Fruit fly (Drosophila melanogaster): ENCODE results near the gene CG42324.

The CG42324 gene

DNA sequence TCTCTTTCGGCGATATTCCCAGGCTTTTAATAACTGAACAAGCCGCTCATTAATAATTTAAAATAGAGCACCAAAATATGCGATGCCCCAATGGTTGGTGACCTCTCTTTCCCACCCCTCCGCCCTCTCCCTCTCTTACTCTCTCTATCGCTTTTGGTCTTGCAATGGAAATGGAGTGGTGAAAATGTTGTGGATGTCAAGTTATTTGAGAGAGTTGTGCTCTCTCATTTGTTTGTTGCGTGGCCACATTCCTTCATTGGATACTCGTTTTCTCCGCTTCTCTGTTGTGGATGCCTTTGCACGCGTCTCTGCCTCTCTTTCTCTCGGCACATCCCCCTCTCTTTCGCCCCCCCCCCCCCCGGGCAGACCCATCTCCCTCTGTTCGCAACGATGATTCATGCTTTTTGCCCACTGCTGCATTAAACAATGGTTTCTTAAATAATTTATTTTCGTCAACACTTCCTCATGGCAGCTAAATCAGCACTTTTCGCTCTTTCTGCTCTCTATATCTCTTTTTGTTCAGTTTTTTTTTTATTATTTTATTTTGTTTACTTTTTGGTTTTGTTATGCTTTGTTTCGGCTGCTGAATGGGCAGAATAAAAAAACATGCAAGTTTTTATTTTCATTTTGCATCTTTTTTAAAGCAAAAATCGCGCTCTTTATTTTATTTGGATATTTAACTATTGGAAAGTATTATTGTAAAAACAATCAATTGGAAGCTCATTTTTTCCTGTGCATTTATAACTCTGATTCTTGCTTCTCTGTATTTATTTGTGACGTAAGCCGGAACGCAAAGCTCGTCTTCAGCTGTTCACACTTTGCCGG, 70.5 kb downstream of the CG42324 start (continued):
- peak; percentile 62 for TF ChIP-seq CG3919 (GFP tag; optimal IDR thresholded peaks at IDR 0.05)
- peak; percentile 6 for TF ChIP-seq fd59A (GFP tag; optimal IDR thresholded peaks at IDR 0.05)
- peak; percentile 75 for TF ChIP-seq Met (GFP tag; optimal IDR thresholded peaks at IDR 0.05)
- TF ChIP-seq CG16779 (tag; optimal IDR thresholded peaks at IDR 0.05): no peak
- TF ChIP-seq spab (GFP tag; optimal IDR thresholded peaks at IDR 0.05): peak; percentile 22
- TF ChIP-seq vri (GFP tag; optimal IDR thresholded peaks at IDR 0.05): no peak
- peak; percentile 51 for TF ChIP-seq Ets96B (tag; optimal IDR thresholded peaks at IDR 0.05)
- peak; percentile 73 for TF ChIP-seq esn (GFP tag; optimal IDR thresholded peaks at IDR 0.05)
- peak; percentile 65 for TF ChIP-seq lz (GFP tag; optimal IDR thresholded peaks at IDR 0.05)
- peak; percentile 69 for TF ChIP-seq CG34406 (GFP tag; optimal IDR thresholded peaks at IDR 0.05)
- TF ChIP-seq CG6792 (GFP tag; optimal IDR thresholded peaks at IDR 0.05): peak; percentile 42
- TF ChIP-seq CG6854 (GFP tag; optimal IDR thresholded peaks at IDR 0.05): peak; percentile 3
- peak; percentile 70 for TF ChIP-seq CG8119 (GFP tag; IDR thresholded peaks at IDR 0.05)
- TF ChIP-seq fkh (GFP tag; optimal IDR thresholded peaks at IDR 0.05): peak; percentile 24
- TF ChIP-seq CG8319 (GFP tag; optimal IDR thresholded peaks at IDR 0.05): peak; percentile 18
- peak; percentile 55 for TF ChIP-seq CG6808 (GFP tag; optimal IDR thresholded peaks at IDR 0.05)
- peak; percentile 72 for TF ChIP-seq Hr4 (GFP tag; optimal IDR thresholded peaks at IDR 0.05)
- TF ChIP-seq CG15336 (GFP tag; IDR thresholded peaks at IDR 0.05): peak; percentile 54; the same call in 1 of the 2 replicates
- TF ChIP-seq Lpt (GFP tag; optimal IDR thresholded peaks at IDR 0.05): no peak
- TF ChIP-seq CG32006 (GFP tag; optimal IDR thresholded peaks at IDR 0.05): peak; percentile 86

DNA sequence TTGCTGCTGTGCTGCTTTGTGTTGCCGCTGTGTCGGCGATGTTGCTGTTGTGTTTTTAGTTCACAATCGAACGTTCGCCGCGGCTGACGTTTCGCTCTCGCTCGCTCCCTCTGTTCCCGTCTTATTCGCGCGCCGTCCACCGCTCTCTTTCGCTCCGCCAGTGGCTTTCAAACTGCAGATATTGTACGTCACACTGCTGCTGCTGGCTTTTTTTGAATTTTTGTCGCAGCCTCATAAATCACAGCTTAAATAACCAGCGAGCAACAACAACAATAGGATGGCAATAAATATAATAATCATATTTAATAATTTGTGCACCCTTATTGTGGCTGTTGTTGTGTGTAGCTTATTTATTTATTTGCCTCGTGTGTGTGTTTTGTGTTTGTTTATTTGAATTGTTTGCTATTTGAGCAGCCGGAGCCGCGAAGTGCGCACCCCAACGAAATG, 71.3 kb downstream of the CG42324 start:
- TF ChIP-seq ss (GFP tag; optimal IDR thresholded peaks at IDR 0.05) (peak in 1 of 2 experiments; percentile 33), Eip75B (GFP tag; optimal IDR thresholded peaks at IDR 0.05) (no peak), OdsH (GFP tag; optimal IDR thresholded peaks at IDR 0.05) (no peak), CG6163 (GFP tag; IDR thresholded peaks at IDR 0.05) (peak; percentile 20; the same call in 1 of the 3 replicates), fd85E (GFP tag; optimal IDR thresholded peaks at IDR 0.05) (no peak), CG9139 (GFP tag; optimal IDR thresholded peaks at IDR 0.05) (peak; percentile 15), spab (GFP tag; optimal IDR thresholded peaks at IDR 0.05) (no peak), svp (GFP tag) (peak; percentile 67), CG16779 (tag; optimal IDR thresholded peaks at IDR 0.05) (peak; percentile 36), eg (GFP tag; IDR thresholded peaks at IDR 0.05) (peak; percentile 50), vri (GFP tag; optimal IDR thresholded peaks at IDR 0.05) (peak; percentile 43), CG6854 (GFP tag; optimal IDR thresholded peaks at IDR 0.05) (peak; percentile 54), dsx (GFP tag; optimal IDR thresholded peaks at IDR 0.05; ENCODE audit: poor library complexity, severe bottlenecking) (peak; percentile 15), lz (GFP tag; optimal IDR thresholded peaks at IDR 0.05) (no peak), CG15336 (GFP tag; IDR thresholded peaks at IDR 0.05) (peak; percentile 6; the same call in 1 of the 2 replicates), CG1621 (tag; optimal IDR thresholded peaks at IDR 0.05) (peak; percentile 47), fkh (GFP tag; optimal IDR thresholded peaks at IDR 0.05) (peak; percentile 90), CG11294 (GFP tag; IDR thresholded peaks at IDR 0.05) (peak; percentile 6; the same call in 1 of the 2 replicates)

DNA sequence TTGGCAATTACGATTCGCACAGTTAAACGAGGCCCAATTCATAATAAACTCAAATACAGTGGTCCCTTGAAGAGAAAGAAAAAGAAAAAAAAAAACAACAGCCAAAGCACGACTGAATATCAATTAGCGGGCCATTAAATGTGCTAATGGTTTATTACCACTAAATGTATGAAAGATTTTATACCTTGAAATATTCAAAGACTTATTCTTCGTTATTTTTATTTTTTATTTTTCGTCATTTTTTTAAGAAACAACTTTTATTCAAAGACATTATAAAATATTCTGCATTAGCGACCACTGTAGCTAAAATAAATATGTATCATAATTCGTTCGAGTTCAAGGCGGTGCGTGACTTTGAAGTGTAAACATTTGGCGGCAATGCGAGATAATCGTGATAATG, 72.0 kb downstream of the CG42324 start:
- TF ChIP-seq topi (GFP tag; optimal IDR thresholded peaks at IDR 0.05): peak; percentile 52
- TF ChIP-seq CG11294 (GFP tag; IDR thresholded peaks at IDR 0.05): no peak
- no peak for TF ChIP-seq Ets96B (tag; optimal IDR thresholded peaks at IDR 0.05)
- TF ChIP-seq Sox14 (GFP tag; optimal IDR thresholded peaks at IDR 0.05): peak; percentile 23
- TF ChIP-seq spab (GFP tag; optimal IDR thresholded peaks at IDR 0.05): no peak
- TF ChIP-seq Eip93F (GFP tag; optimal IDR thresholded peaks at IDR 0.05): no peak
- no peak for TF ChIP-seq Sox15 (GFP tag; optimal IDR thresholded peaks at IDR 0.05)
- TF ChIP-seq Ets21C (GFP tag; optimal IDR thresholded peaks at IDR 0.05): peak; percentile 21
- TF ChIP-seq Hr38 (GFP tag; optimal IDR thresholded peaks at IDR 0.05): no peak
- TF ChIP-seq fd59A (GFP tag; optimal IDR thresholded peaks at IDR 0.05): no peak
- TF ChIP-seq vri (GFP tag; optimal IDR thresholded peaks at IDR 0.05): peak; percentile 4
- TF ChIP-seq CG34406 (GFP tag; optimal IDR thresholded peaks at IDR 0.05): peak; percentile 38
- no peak for TF ChIP-seq CG15336 (GFP tag; IDR thresholded peaks at IDR 0.05)
- peak; percentile 41 for TF ChIP-seq lz (GFP tag; optimal IDR thresholded peaks at IDR 0.05)
- no peak for TF ChIP-seq CG11902 (GFP tag; optimal IDR thresholded peaks at IDR 0.05)
- TF ChIP-seq ss (GFP tag; optimal IDR thresholded peaks at IDR 0.05): no peak
- no peak for TF ChIP-seq Blimp-1 (GFP tag; optimal IDR thresholded peaks at IDR 0.05)
- no peak for TF ChIP-seq CG16779 (tag; optimal IDR thresholded peaks at IDR 0.05)
- no peak for TF ChIP-seq CG6854 (GFP tag; optimal IDR thresholded peaks at IDR 0.05)
- TF ChIP-seq Hr4 (GFP tag; optimal IDR thresholded peaks at IDR 0.05): no peak
- TF ChIP-seq CG11762 (GFP tag; optimal IDR thresholded peaks at IDR 0.05; ENCODE audit: insufficient read depth): no peak
- TF ChIP-seq CG31627 (GFP tag; optimal IDR thresholded peaks at IDR 0.05): peak; percentile 57
- TF ChIP-seq OdsH (GFP tag; optimal IDR thresholded peaks at IDR 0.05): no peak
- peak; percentile 2 for TF ChIP-seq cyc (GFP tag; optimal IDR thresholded peaks at IDR 0.05)
- no peak for TF ChIP-seq CG4318 (GFP tag; optimal IDR thresholded peaks at IDR 0.05)
- TF ChIP-seq Lpt (GFP tag; optimal IDR thresholded peaks at IDR 0.05): no peak
